Worm (Caenorhabditis elegans) whole organism, midembryonic: Measurements from ENCODE around the gene B0244.7.

Experiments used
- T22C8.4 ChIP-seq: fragments of 200-800 bp; sonication (Bioruptor generic); IDR thresholded peaks from 2 replicates; pipeline ENCODE4 v1.3.6; 2022; ENCODE audit warnings: missing genetic modification characterization, missing compliant biosample characterization
- cog-1 ChIP-seq: sonication (generic microtip); optimal IDR thresholded peaks from 2 replicates; lab custom pipeline; 2016; ENCODE audit warnings: missing genetic modification characterization, missing compliant biosample characterization
- flt-1 ChIP-seq: fragments of 200-800 bp; sonication (Bioruptor generic); IDR thresholded peaks from 2 replicates; pipeline ENCODE4 v1.3.6; 2022; ENCODE audit warnings: missing genetic modification characterization, missing compliant biosample characterization
- ref-1 ChIP-seq: fragments of 200-800 bp; sonication (Bioruptor generic); conservative IDR thresholded peaks from 2 replicates; pipeline ENCODE4 v1.3.6; 2022; ENCODE audit warnings: missing genetic modification reagents, missing genetic modification characterization, missing compliant biosample characterization
- ztf-23 ChIP-seq: fragments of 200-800 bp; sonication (Bioruptor generic); IDR thresholded peaks from 2 replicates; pipeline ENCODE4 v1.3.6; 2022; ENCODE audit warnings: missing genetic modification reagents, missing genetic modification characterization, missing compliant biosample characterization
- ztf-29 ChIP-seq: fragments of 200-800 bp; sonication (Bioruptor generic); IDR thresholded peaks from 2 replicates; pipeline ENCODE4 v1.3.6; 2022; ENCODE audit warnings: missing genetic modification reagents, missing genetic modification characterization, missing compliant biosample characterization

DNA sequence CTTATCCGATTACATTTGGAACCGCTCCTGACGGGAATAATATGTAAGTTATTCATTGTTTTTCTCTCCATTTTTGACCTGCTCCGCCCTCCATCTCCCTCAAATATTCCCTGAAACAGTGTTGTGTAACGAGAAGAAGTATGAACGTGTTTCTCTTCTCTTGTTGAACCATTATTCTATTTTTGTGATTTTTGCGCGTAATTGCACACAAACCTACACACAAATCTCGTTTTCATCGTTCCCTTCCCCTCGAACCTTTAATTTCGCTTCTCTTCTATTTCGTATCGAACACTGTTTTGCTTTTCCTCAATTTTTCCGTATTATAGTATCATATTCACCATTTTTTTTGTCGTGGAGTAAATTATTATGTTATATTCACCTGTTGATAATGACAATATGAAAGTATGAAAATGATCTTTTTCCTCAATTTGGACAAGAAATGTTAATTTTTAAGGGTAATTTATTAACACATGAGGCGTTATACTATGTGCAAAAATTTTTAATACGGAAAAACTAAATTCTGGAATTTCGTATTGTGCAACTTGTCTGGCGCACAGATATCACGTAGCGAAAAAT, 14.0 kb upstream of the B0244.7 start:
- TF ChIP-seq ztf-29 (GFP tag; lab: Robert Waterston, UW) = no peak
- no peak for TF ChIP-seq ztf-23
- TF ChIP-seq flt-1 = no peak
- TF ChIP-seq T22C8.4 (GFP tag; lab: Robert Waterston, UW) = no peak
- no peak for TF ChIP-seq cog-1 (tag; lab: Kevin White, UChicago)
- TF ChIP-seq ref-1 = no peak
